Fruit fly (Drosophila melanogaster): ENCODE data around the gene Mat89Ba.

Gene Mat89Ba

DNA sequence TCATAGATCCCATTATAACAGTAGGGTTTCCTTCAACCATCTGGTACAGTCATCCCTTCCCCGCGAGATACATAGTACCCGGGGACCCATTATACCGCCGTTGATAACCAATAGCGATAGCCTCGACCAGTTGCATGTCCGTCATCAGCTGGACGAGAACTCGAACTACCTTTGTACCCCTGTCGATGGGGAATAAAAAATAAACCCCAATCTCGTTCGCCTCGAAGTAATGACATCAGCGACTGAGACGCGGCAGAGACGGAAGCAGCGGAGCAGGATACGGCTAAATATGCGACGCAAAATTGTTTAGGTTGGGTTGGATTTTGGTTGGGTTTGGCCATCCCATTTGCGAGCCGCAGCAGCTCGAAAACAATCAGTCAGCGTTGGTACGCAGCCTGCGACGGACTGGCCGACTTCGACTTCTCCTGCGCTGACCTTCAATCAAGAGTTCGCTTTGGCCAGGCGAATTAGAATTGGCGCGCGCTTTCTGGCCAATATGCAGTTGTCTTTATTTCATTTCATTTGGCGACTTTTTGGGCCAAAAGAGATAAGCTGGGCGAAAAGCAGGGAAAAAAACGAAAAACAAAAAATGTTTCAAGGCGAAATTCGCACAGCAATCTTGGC lies 31.6 kb downstream of the Mat89Ba start:
- TF ChIP-seq CrebA (GFP tag; optimal IDR thresholded peaks at IDR 0.05; ENCODE audit: borderline replicate concordance): no peak
- no peak for TF ChIP-seq brk (GFP tag; optimal IDR thresholded peaks at IDR 0.05)
- TF ChIP-seq psq (GFP tag; optimal IDR thresholded peaks at IDR 0.05): no peak
- peak; percentile 67 for TF ChIP-seq Dif (GFP tag; optimal IDR thresholded peaks at IDR 0.05; ENCODE audit: partially characterized antibody)
- no peak for TF ChIP-seq Jra (GFP tag; optimal IDR thresholded peaks at IDR 0.05)
- TF ChIP-seq Hr83 (GFP tag; optimal IDR thresholded peaks at IDR 0.05; ENCODE audit: poor library complexity, severe bottlenecking): no peak
- TF ChIP-seq dmrt93B (GFP tag; optimal IDR thresholded peaks at IDR 0.05): peak; percentile 3
- TF ChIP-seq dl (GFP tag; optimal IDR thresholded peaks at IDR 0.05; ENCODE audit: insufficient read depth in 1 of 2, partially characterized antibody in 2 of 2): peak in 1 of 2 experiments; percentile 69
- no peak for TF ChIP-seq CG9705 (GFP tag; optimal IDR thresholded peaks at IDR 0.05)
- no peak for TF ChIP-seq Rel (GFP tag; optimal IDR thresholded peaks at IDR 0.05)
- TF ChIP-seq Rel (tag; optimal IDR thresholded peaks at IDR 0.05): peak; percentile 80
- TF ChIP-seq ey (GFP tag; optimal IDR thresholded peaks at IDR 0.05): peak; percentile 53
- TF ChIP-seq fru (GFP tag; optimal IDR thresholded peaks at IDR 0.05): peak; percentile 37
- TF ChIP-seq Hnf4 (GFP tag; optimal IDR thresholded peaks at IDR 0.05): peak; percentile 57

DNA sequence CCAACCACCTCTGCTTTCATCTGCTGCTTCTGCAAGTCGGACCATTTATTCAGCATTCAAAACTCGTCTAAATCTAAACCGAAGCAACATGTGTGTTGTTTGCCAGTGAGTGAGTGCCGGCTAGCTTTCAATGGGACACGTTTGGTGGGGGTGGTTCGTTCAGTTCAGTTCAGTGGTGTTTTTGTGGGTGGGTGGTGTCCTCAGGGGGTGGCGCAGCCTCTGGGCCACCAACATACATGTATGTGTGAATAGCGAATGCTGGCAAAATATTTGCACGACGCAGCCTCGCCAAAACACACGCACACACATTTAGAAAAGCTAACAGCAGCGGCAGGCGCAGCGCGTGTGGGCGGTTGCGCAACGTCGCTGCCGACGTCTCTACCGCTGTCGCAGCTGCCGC lies 32.9 kb downstream of the Mat89Ba start:
- TF ChIP-seq fru (GFP tag; optimal IDR thresholded peaks at IDR 0.05) (no peak), dmrt93B (GFP tag; optimal IDR thresholded peaks at IDR 0.05) (no peak), Dif (GFP tag; optimal IDR thresholded peaks at IDR 0.05; ENCODE audit: partially characterized antibody) (peak; percentile 5)

DNA sequence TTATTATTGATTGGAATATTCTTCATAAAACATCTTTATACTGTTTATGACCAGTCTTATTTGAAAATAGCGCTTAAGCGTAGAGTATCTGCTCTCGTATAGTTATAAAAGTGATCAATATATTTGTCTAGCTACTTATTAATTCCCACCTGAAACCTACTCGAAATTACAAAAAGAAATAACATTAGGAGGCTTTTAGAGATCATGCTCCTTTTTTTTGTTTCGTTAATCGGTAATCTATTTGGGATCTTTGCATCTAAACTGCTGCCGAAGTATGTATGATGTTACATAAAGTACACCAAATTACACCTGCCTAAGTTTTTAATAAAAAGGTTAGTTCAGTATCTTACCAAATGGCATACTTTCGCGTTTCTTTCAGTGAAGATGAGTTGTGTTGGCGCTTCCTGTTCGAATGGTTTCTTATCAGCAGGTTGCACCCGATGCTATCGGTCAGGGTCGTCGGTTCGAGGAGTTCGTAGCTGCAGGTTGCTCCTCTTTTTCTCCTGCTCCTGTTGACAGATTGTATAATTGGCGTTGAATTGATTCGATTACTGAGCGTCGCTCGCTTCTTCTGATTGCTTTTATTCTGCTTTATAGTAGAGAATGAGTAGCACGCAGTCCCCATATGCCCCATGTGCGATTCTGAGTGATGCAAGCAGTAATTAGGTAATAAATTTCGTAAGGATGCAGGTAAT lies 34.1 kb downstream of the Mat89Ba start:
- TF ChIP-seq usp (GFP tag; optimal IDR thresholded peaks at IDR 0.05) (no peak), GATAd (GFP tag; optimal IDR thresholded peaks at IDR 0.05) (no peak), Rel (GFP tag; optimal IDR thresholded peaks at IDR 0.05) (no peak), Rel (tag; optimal IDR thresholded peaks at IDR 0.05) (peak; percentile 34), tai (GFP tag; optimal IDR thresholded peaks at IDR 0.05) (peak; percentile 49), Hnf4 (GFP tag; optimal IDR thresholded peaks at IDR 0.05) (peak; percentile 18), foxo (GFP tag; optimal IDR thresholded peaks at IDR 0.05) (peak in 1 of 2 experiments; percentile 12), fru (GFP tag; optimal IDR thresholded peaks at IDR 0.05) (peak; percentile 12), h (GFP tag; optimal IDR thresholded peaks at IDR 0.05) (peak; percentile 7), woc (GFP tag; optimal IDR thresholded peaks at IDR 0.05) (no peak), ey (GFP tag; optimal IDR thresholded peaks at IDR 0.05) (peak; percentile 40)

- TF ChIP-seq CrebA (GFP tag; optimal IDR thresholded peaks at IDR 0.05; ENCODE audit: borderline replicate concordance): peak; percentile 58
- peak; percentile 68 for TF ChIP-seq jim (GFP tag; optimal IDR thresholded peaks at IDR 0.05)
- peak; percentile 98 for TF ChIP-seq OdsH (GFP tag; optimal IDR thresholded peaks at IDR 0.05)
- peak; percentile 86 for TF ChIP-seq Hnf4 (GFP tag; optimal IDR thresholded peaks at IDR 0.05)
- TF ChIP-seq sv (GFP tag; optimal IDR thresholded peaks at IDR 0.05): peak; percentile 85
- TF ChIP-seq CG9705 (GFP tag; optimal IDR thresholded peaks at IDR 0.05): peak; percentile 96
- peak; percentile 99 for TF ChIP-seq HLH106 (tag; optimal IDR thresholded peaks at IDR 0.05)
- no peak for TF ChIP-seq Abd-B (GFP tag; optimal IDR thresholded peaks at IDR 0.05)
- peak; percentile 91 for TF ChIP-seq Hr83 (GFP tag; optimal IDR thresholded peaks at IDR 0.05; ENCODE audit: poor library complexity, severe bottlenecking)
- peak; percentile 80 for TF ChIP-seq dsf (GFP tag; optimal IDR thresholded peaks at IDR 0.05; ENCODE audit: borderline replicate concordance)
- no peak for TF ChIP-seq pan (optimal IDR thresholded peaks at IDR 0.05)
- peak; percentile 97 for TF ChIP-seq rgr (GFP tag; optimal IDR thresholded peaks at IDR 0.05)
- TF ChIP-seq foxo (GFP tag; optimal IDR thresholded peaks at IDR 0.05): peak in 1 of 2 experiments; percentile 99
- TF ChIP-seq Dfd (GFP tag; optimal IDR thresholded peaks at IDR 0.05): peak; percentile 83
- no peak for TF ChIP-seq CG32264 (GFP tag; optimal IDR thresholded peaks at IDR 0.05)
- no peak for TF ChIP-seq N (GFP tag; optimal IDR thresholded peaks at IDR 0.05)
- TF ChIP-seq fru (GFP tag; optimal IDR thresholded peaks at IDR 0.05): peak; percentile 93
- peak; percentile 98 for TF ChIP-seq psq (GFP tag; optimal IDR thresholded peaks at IDR 0.05)
- TF ChIP-seq sage (GFP tag; optimal IDR thresholded peaks at IDR 0.05): peak; percentile 95
- peak; percentile 89 for TF ChIP-seq Jra (GFP tag; optimal IDR thresholded peaks at IDR 0.05)
- TF ChIP-seq usp (GFP tag; optimal IDR thresholded peaks at IDR 0.05): no peak
- no peak for TF ChIP-seq Vsx2 (GFP tag; optimal IDR thresholded peaks at IDR 0.05; ENCODE audit: partially characterized antibody)
- TF ChIP-seq Dif (GFP tag; optimal IDR thresholded peaks at IDR 0.05; ENCODE audit: partially characterized antibody): peak; percentile 50
- TF ChIP-seq Rel (GFP tag; optimal IDR thresholded peaks at IDR 0.05): no peak
- peak; percentile 86 for TF ChIP-seq Rel (tag; optimal IDR thresholded peaks at IDR 0.05)
- TF ChIP-seq woc (GFP tag; optimal IDR thresholded peaks at IDR 0.05): peak; percentile 89
- peak; percentile 99 for TF ChIP-seq Sp1 (GFP tag; optimal IDR thresholded peaks at IDR 0.05)
- peak; percentile 92 for TF ChIP-seq h (GFP tag; optimal IDR thresholded peaks at IDR 0.05)
- peak; percentile 60 for TF ChIP-seq Mio (GFP tag; optimal IDR thresholded peaks at IDR 0.05)
- peak; percentile 87 for TF ChIP-seq brk (GFP tag; optimal IDR thresholded peaks at IDR 0.05)
- TF ChIP-seq tai (GFP tag; optimal IDR thresholded peaks at IDR 0.05): peak; percentile 63
- peak; percentile 79 for TF ChIP-seq br (GFP tag; optimal IDR thresholded peaks at IDR 0.05)
Observed at dm6 chr3R:16236713-16237641, 35.2 kb downstream of the Mat89Ba start.
